Fruit fly (Drosophila melanogaster): ENCODE measurements around the gene boss.
A peak's percentile ranks its signal among the peaks of the same experiment; 100 is the strongest.

The boss gene

DNA sequence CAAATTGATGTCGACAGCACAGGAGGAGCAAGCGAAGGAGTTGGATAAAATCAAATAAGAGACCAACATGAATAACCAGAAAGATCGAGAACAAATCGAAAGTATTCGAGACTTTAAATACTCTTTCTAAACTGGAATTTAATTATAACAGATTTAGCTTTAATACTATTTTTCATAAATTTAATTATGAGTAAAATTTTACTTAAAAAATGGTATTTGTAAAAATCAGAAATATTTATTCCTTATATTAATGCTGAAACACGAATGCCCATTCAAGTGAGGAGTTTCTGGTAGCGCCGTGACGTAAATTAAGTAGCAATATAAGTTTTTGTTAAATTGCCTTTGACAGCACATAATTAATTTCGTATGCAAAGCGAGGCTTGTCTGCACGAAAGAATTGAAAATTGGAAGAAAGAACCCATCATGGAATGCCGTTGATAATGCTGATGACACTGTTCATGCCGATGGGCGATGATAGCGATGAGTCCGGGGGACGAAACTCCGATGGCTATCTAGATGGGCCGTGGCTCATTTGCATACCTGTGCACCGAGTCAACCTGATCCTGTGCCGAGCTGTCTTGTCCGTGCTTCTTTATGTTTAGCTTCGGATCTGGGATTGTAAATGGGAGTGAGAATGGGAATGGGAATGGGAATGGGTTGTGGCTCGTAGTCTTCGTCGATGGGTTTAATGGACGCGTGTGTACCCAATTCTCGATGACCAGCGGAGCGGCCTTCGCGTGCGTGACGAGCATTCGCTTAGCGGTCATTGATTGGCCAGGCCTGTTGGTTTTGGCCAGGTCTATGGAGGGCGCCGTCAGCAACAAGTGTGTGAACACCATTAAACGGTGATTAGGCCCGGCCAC is 51.2 kb downstream of the boss start (continued):
- TF ChIP-seq luna (GFP tag; optimal IDR thresholded peaks at IDR 0.05) = no peak
- no peak for TF ChIP-seq CG2889 (GFP tag; IDR thresholded peaks at IDR 0.05)
- TF ChIP-seq Adf1 (GFP tag; IDR thresholded peaks at IDR 0.05) = no peak
- peak; percentile 17 for TF ChIP-seq CG15696 (tag; optimal IDR thresholded peaks at IDR 0.05)
- TF ChIP-seq Tbp (GFP tag; optimal IDR thresholded peaks at IDR 0.05) = no peak
- no peak for TF ChIP-seq D19B (GFP tag; optimal IDR thresholded peaks at IDR 0.05)
- TF ChIP-seq org-1 (GFP tag; optimal IDR thresholded peaks at IDR 0.05) = no peak
- no peak for TF ChIP-seq CG17802 (tag; optimal IDR thresholded peaks at IDR 0.05)
- no peak for TF ChIP-seq CG3995 (GFP tag; optimal IDR thresholded peaks at IDR 0.05)
- no peak for TF ChIP-seq MBD-R2 (GFP tag; IDR thresholded peaks at IDR 0.05)
- TF ChIP-seq yki (optimal IDR thresholded peaks at IDR 0.05) = no peak
- peak; percentile 75 for TF ChIP-seq abd-A (tag; optimal IDR thresholded peaks at IDR 0.05)
- TF ChIP-seq Aef1 (GFP tag; IDR thresholded peaks at IDR 0.05) = no peak
- TF ChIP-seq cg (GFP tag; optimal IDR thresholded peaks at IDR 0.05) = no peak
- peak in 1 of 2 experiments; percentile 87 for TF ChIP-seq bsh (GFP tag; optimal IDR thresholded peaks at IDR 0.05)
- no peak for TF ChIP-seq CG4707 (GFP tag; optimal IDR thresholded peaks at IDR 0.05)
- TF ChIP-seq nau (GFP tag; optimal IDR thresholded peaks at IDR 0.05) = no peak
- no peak for TF ChIP-seq CG2116 (GFP tag; optimal IDR thresholded peaks at IDR 0.05)
- TF ChIP-seq dan (GFP tag; IDR thresholded peaks at IDR 0.05) = no peak
- TF ChIP-seq sd (tag; optimal IDR thresholded peaks at IDR 0.05) = peak; percentile 53
- TF ChIP-seq CG10431 (GFP tag; optimal IDR thresholded peaks at IDR 0.05) = no peak
- peak; percentile 76; the same call in 2 of the 3 replicates for TF ChIP-seq CG17361 (GFP tag; IDR thresholded peaks at IDR 0.05)
- TF ChIP-seq CG12299 (tag; optimal IDR thresholded peaks at IDR 0.05) = peak; percentile 2
- no peak for TF ChIP-seq wek (GFP tag; optimal IDR thresholded peaks at IDR 0.05)
- peak; percentile 34 for TF ChIP-seq CG9437 (GFP tag; optimal IDR thresholded peaks at IDR 0.05)
- TF ChIP-seq bcd (GFP tag; optimal IDR thresholded peaks at IDR 0.05) = no peak
- TF ChIP-seq CG3065 (GFP tag; optimal IDR thresholded peaks at IDR 0.05) = no peak
- TF ChIP-seq E2f1 (GFP tag; IDR thresholded peaks at IDR 0.05) = 0 out of 2 replicates have a peak, but pooled peaks have one; percentile 10
- peak; percentile 60 for TF ChIP-seq CG8388 (GFP tag; optimal IDR thresholded peaks at IDR 0.05)
- 0 out of 2 replicates have a peak, but pooled peaks have one; percentile 17 for TF ChIP-seq Awh (GFP tag; IDR thresholded peaks at IDR 0.05)
- TF ChIP-seq Trl (optimal IDR thresholded peaks at IDR 0.05) = no peak
- TF ChIP-seq Trl (GFP tag; optimal IDR thresholded peaks at IDR 0.05) = no peak
- TF ChIP-seq CG7745 (tag; optimal IDR thresholded peaks at IDR 0.05) = peak; percentile 47
- no peak for TF ChIP-seq Bdp1 (GFP tag; optimal IDR thresholded peaks at IDR 0.05)
- TF ChIP-seq Opbp (GFP tag; IDR thresholded peaks at IDR 0.05; ENCODE audit: partially characterized antibody) = no peak
- no peak for TF ChIP-seq Atf3 (GFP tag; optimal IDR thresholded peaks at IDR 0.05)
- TF ChIP-seq B-H1 (GFP tag; IDR thresholded peaks at IDR 0.05) = no peak
- TF ChIP-seq CG12391 (tag; optimal IDR thresholded peaks at IDR 0.05) = peak; percentile 66
- TF ChIP-seq CG11093 (GFP tag; IDR thresholded peaks at IDR 0.05) = no peak
- no peak for TF ChIP-seq ssp (GFP tag; IDR thresholded peaks at IDR 0.05)
- no peak for TF ChIP-seq CG10565 (GFP tag; optimal IDR thresholded peaks at IDR 0.05)
- TF ChIP-seq CG10959 (GFP tag; IDR thresholded peaks at IDR 0.05) = no peak
- no peak; the same call in 2 of the 3 replicates for TF ChIP-seq CG34422 (GFP tag; IDR thresholded peaks at IDR 0.05)
- TF ChIP-seq CG32767 (GFP tag; IDR thresholded peaks at IDR 0.05) = no peak
- no peak for TF ChIP-seq insv (GFP tag; optimal IDR thresholded peaks at IDR 0.05)
- no peak for TF ChIP-seq Six4 (GFP tag; optimal IDR thresholded peaks at IDR 0.05)
- TF ChIP-seq CG9932 (GFP tag; IDR thresholded peaks at IDR 0.05) = no peak
- TF ChIP-seq CG34224 (GFP tag; IDR thresholded peaks at IDR 0.05; ENCODE audit: partially characterized antibody) = no peak
- TF ChIP-seq CG17612 (GFP tag; IDR thresholded peaks at IDR 0.05) = no peak
- TF ChIP-seq CG6175 (GFP tag; IDR thresholded peaks at IDR 0.05) = 0 out of 3 replicates have a peak, but pooled peaks have one; percentile 44
